Fruit fly (Drosophila melanogaster) Kc167 (cell line): ENCODE results near the gene rumi.

ENCODE experiments used
- Myc ChIP-seq: fragments of >200 bp; optimal IDR thresholded peaks from 2 replicates; lab custom pipeline; 2017; ENCODE audit warnings: missing external identifiers
- Sin3A ChIP-seq: fragments of >200 bp; optimal IDR thresholded peaks from 2 replicates; lab custom pipeline; 2018; ENCODE audit warnings: missing external identifiers
- h ChIP-seq: fragments of >200 bp; optimal IDR thresholded peaks from 3 replicates; lab custom pipeline; 2018; ENCODE audit warnings: missing external identifiers
- insv ChIP-seq: fragments of >200 bp; optimal IDR thresholded peaks from 3 replicates; lab custom pipeline; 2018; ENCODE audit warnings: missing external identifiers
- psq ChIP-seq: fragments of >200 bp; optimal IDR thresholded peaks from 2 replicates; lab custom pipeline; 2017; ENCODE audit warnings: missing external identifiers
- ttk ChIP-seq: sonication (Bioruptor generic); optimal IDR thresholded peaks from 2 replicates; lab custom pipeline; 2017; ENCODE audit warnings: missing external identifiers

DNA sequence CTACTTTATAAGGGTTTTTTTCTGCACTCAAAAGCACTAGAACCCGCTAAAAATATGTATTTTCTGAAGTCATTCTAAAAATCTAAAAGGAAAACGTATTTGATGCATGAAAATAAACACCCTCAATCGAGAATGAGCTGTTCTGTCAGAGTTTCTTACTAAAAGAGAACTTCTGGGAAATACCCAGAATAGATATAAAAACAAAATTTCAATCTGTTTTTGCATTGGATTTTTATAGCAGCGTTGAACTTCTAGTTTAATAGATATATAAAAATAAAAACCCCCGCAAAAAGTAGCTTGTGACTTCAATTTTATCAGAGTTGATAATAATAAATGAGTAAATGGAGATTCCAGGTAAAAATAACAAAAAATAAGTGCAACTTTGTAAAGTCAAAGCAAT is 32.0 kb downstream of the rumi start:
- TF ChIP-seq Sin3A (lab: Kevin White, UChicago): no peak
- TF ChIP-seq psq (lab: Kevin White, UChicago): no peak
- TF ChIP-seq Myc: no peak
- no peak for TF ChIP-seq h (lab: Kevin White, UChicago)
- TF ChIP-seq ttk: no peak
- TF ChIP-seq insv: no peak
